Fruit fly (Drosophila melanogaster) whole organism, embryonic: ENCODE data around the gene Adat1.
A peak's percentile ranks its signal among the peaks of the same experiment; 100 is the strongest.

Source experiments
- B-H2 ChIP-seq: fragments of 200-800 bp; sonication (Bioruptor generic); optimal IDR thresholded peaks from 2 replicates; lab custom pipeline; 2018; ENCODE audit warnings: missing biosample characterization, mild to moderate bottlenecking, missing genetic modification characterization
- BtbVII ChIP-seq: fragments of 200-800 bp; sonication (Bioruptor generic); optimal IDR thresholded peaks from 3 replicates; lab custom pipeline; 2017; ENCODE audit warnings: missing biosample characterization, mild to moderate bottlenecking, missing genetic modification characterization
- CG10959 ChIP-seq: fragments of 200-800 bp; sonication (Bioruptor generic); IDR thresholded peaks from 2 replicates; pipeline ENCODE4 v1.3.6; 2022; ENCODE audit warnings: missing biosample characterization, missing genetic modification characterization
- CG12391 ChIP-seq: fragments of 200-800 bp; sonication (Bioruptor generic); optimal IDR thresholded peaks from 3 replicates; lab custom pipeline; 2018; ENCODE audit warnings: missing biosample characterization, mild to moderate bottlenecking, missing genetic modification characterization, moderate library complexity
- CG18599 ChIP-seq: fragments of 200-800 bp; sonication (Bioruptor generic); optimal IDR thresholded peaks from 3 replicates; lab custom pipeline; 2017; ENCODE audit warnings: missing biosample characterization, missing genetic modification characterization, mild to moderate bottlenecking, moderate library complexity, missing genetic modification reagents
- CG2120 ChIP-seq: fragments of 200-800 bp; sonication (Bioruptor generic); optimal IDR thresholded peaks from 3 replicates; lab custom pipeline; 2016; ENCODE audit warnings: missing biosample characterization, missing genetic modification characterization
- CG2678 ChIP-seq: fragments of 200-800 bp; sonication (Bioruptor generic); optimal IDR thresholded peaks from 3 replicates; lab custom pipeline; 2019; ENCODE audit warnings: missing biosample characterization, mild to moderate bottlenecking, missing genetic modification characterization, moderate library complexity
- CG32767 ChIP-seq: fragments of 200-800 bp; sonication (Bioruptor generic); IDR thresholded peaks from 2 replicates; pipeline ENCODE4 v1.3.6; 2022; ENCODE audit warnings: missing biosample characterization, missing genetic modification characterization
- CG3281 ChIP-seq: fragments of 200-800 bp; sonication (Bioruptor generic); optimal IDR thresholded peaks from 3 replicates; lab custom pipeline; 2017; ENCODE audit warnings: missing biosample characterization, mild to moderate bottlenecking, missing genetic modification characterization
- CG4328 ChIP-seq: fragments of 200-800 bp; sonication (Bioruptor generic); optimal IDR thresholded peaks from 3 replicates; lab custom pipeline; 2017; ENCODE audit warnings: missing biosample characterization, missing genetic modification reagents, missing genetic modification characterization
- CG6175 ChIP-seq: fragments of 200-800 bp; sonication (Bioruptor generic); IDR thresholded peaks from 3 replicates; pipeline ENCODE4 v1.3.6; 2022; ENCODE audit warnings: missing biosample characterization, missing genetic modification characterization
- CG7839 ChIP-seq: fragments of 200-800 bp; sonication (Bioruptor generic); optimal IDR thresholded peaks from 3 replicates; lab custom pipeline; 2018; ENCODE audit warnings: missing biosample characterization, mild to moderate bottlenecking, missing genetic modification characterization, moderate library complexity
- CG9817 ChIP-seq: fragments of 200-800 bp; sonication (Bioruptor generic); optimal IDR thresholded peaks from 2 replicates; lab custom pipeline; 2018; ENCODE audit warnings: missing biosample characterization, mild to moderate bottlenecking, missing genetic modification characterization, moderate library complexity
- Fer3 ChIP-seq: fragments of 200-800 bp; sonication (Bioruptor generic); optimal IDR thresholded peaks from 2 replicates; lab custom pipeline; 2018; ENCODE audit warnings: missing biosample characterization, mild to moderate bottlenecking, missing genetic modification characterization, moderate library complexity
- Hey ChIP-seq: fragments of 200-800 bp; sonication (Bioruptor generic); optimal IDR thresholded peaks from 3 replicates; lab custom pipeline; 2018; ENCODE audit warnings: missing biosample characterization, mild to moderate bottlenecking, missing genetic modification characterization
- Hmr ChIP-seq: fragments of 200-800 bp; sonication (Bioruptor generic); optimal IDR thresholded peaks from 3 replicates; lab custom pipeline; 2017; ENCODE audit warnings: mild to moderate bottlenecking, missing biosample characterization, missing genetic modification reagents, missing genetic modification characterization
- Hr51 ChIP-seq, 2 experiments: fragments of 200-800 bp; sonication (Bioruptor generic); optimal IDR thresholded peaks; 2 replicates in 1 of 2; 3 replicates in 1 of 2; lab custom pipeline; 2016 to 2018; ENCODE audit warnings: missing biosample characterization in 2 of 2, missing genetic modification characterization in 2 of 2, mild to moderate bottlenecking in 1 of 2, moderate library complexity in 1 of 2
- Meics ChIP-seq: fragments of 200-800 bp; sonication (Bioruptor generic); optimal IDR thresholded peaks from 2 replicates; lab custom pipeline; 2017; ENCODE audit warnings: missing biosample characterization, mild to moderate bottlenecking, missing genetic modification characterization
- PHDP ChIP-seq: fragments of 200-800 bp; sonication (Bioruptor generic); optimal IDR thresholded peaks from 3 replicates; lab custom pipeline; 2018; ENCODE audit warnings: missing biosample characterization, mild to moderate bottlenecking, missing genetic modification characterization, moderate library complexity
- Ptx1 ChIP-seq: fragments of 200-800 bp; sonication (Bioruptor generic); IDR thresholded peaks from 2 replicates; pipeline ENCODE4 v1.3.6; 2022; ENCODE audit warnings: missing biosample characterization, missing genetic modification characterization
- Xrp1 ChIP-seq: fragments of 200-800 bp; sonication (Bioruptor generic); IDR thresholded peaks from 2 replicates; pipeline ENCODE4 v1.3.6; 2022; ENCODE audit warnings: missing biosample characterization, missing genetic modification characterization
- ab ChIP-seq: fragments of 200-800 bp; sonication (Bioruptor generic); optimal IDR thresholded peaks from 2 replicates; lab custom pipeline; 2016; ENCODE audit warnings: missing biosample characterization, missing genetic modification characterization
- ase ChIP-seq: fragments of 200-800 bp; sonication (Bioruptor generic); IDR thresholded peaks from 3 replicates; pipeline ENCODE4 v1.3.6; 2022; ENCODE audit warnings: missing biosample characterization, missing genetic modification characterization
- cwo ChIP-seq: fragments of 200-800 bp; sonication (Bioruptor generic); optimal IDR thresholded peaks from 3 replicates; lab custom pipeline; 2017; ENCODE audit warnings: missing biosample characterization, missing genetic modification characterization, mild to moderate bottlenecking, moderate library complexity, missing genetic modification reagents
- exex ChIP-seq: fragments of 200-800 bp; sonication (Bioruptor generic); optimal IDR thresholded peaks from 4 replicates; lab custom pipeline; 2018; ENCODE audit warnings: missing biosample characterization, mild to moderate bottlenecking, missing genetic modification characterization, moderate library complexity
- gce ChIP-seq: fragments of 200-800 bp; sonication (Bioruptor generic); IDR thresholded peaks from 3 replicates; pipeline ENCODE4 v1.3.6; 2022; ENCODE audit warnings: missing biosample characterization, missing genetic modification characterization
- gem ChIP-seq: fragments of 200-800 bp; sonication (Bioruptor generic); optimal IDR thresholded peaks from 2 replicates; lab custom pipeline; 2019; ENCODE audit warnings: missing biosample characterization, mild to moderate bottlenecking, missing genetic modification characterization, moderate library complexity
- grau ChIP-seq: fragments of 200-800 bp; optimal IDR thresholded peaks from 3 replicates; lab custom pipeline; 2019; ENCODE audit warnings: missing biosample characterization, mild to moderate bottlenecking, missing genetic modification characterization, moderate library complexity
- lab ChIP-seq: fragments of 200-800 bp; sonication (Bioruptor generic); optimal IDR thresholded peaks from 3 replicates; lab custom pipeline; 2017; ENCODE audit warnings: missing biosample characterization, missing genetic modification characterization, mild to moderate bottlenecking, moderate library complexity, missing genetic modification reagents
- mirr ChIP-seq: fragments of 200-800 bp; sonication (Bioruptor generic); optimal IDR thresholded peaks from 3 replicates; lab custom pipeline; 2018; ENCODE audit warnings: missing biosample characterization, mild to moderate bottlenecking, missing genetic modification characterization
- pho ChIP-seq: fragments of 200-800 bp; sonication (Bioruptor generic); optimal IDR thresholded peaks from 2 replicates; lab custom pipeline; 2016; ENCODE audit warnings: missing biosample characterization, missing genetic modification characterization
- salm ChIP-seq: fragments of 200-800 bp; sonication (Bioruptor generic); optimal IDR thresholded peaks from 2 replicates; lab custom pipeline; 2018; ENCODE audit warnings: missing biosample characterization, mild to moderate bottlenecking, missing genetic modification characterization
- sug ChIP-seq: fragments of 200-800 bp; optimal IDR thresholded peaks from 2 replicates; lab custom pipeline; 2019; ENCODE audit warnings: missing biosample characterization, mild to moderate bottlenecking, missing genetic modification characterization, moderate library complexity
- tin ChIP-seq: fragments of 200-800 bp; sonication (Bioruptor generic); optimal IDR thresholded peaks from 3 replicates; lab custom pipeline; 2016; ENCODE audit warnings: missing biosample characterization, missing genetic modification characterization
- unpg ChIP-seq: fragments of 200-800 bp; sonication (Bioruptor generic); optimal IDR thresholded peaks from 3 replicates; lab custom pipeline; 2018; ENCODE audit warnings: missing biosample characterization, mild to moderate bottlenecking, missing genetic modification characterization, moderate library complexity
- usp ChIP-seq: fragments of >200 bp; optimal IDR thresholded peaks from 2 replicates; lab custom pipeline; 2017; ENCODE audit warnings: missing biosample characterization, missing genetic modification characterization
- wdn ChIP-seq: fragments of 200-800 bp; sonication (Bioruptor generic); IDR thresholded peaks from 2 replicates; pipeline ENCODE4 v1.3.6; 2022; ENCODE audit warnings: missing biosample characterization, missing genetic modification characterization

Gene Adat1

DNA sequence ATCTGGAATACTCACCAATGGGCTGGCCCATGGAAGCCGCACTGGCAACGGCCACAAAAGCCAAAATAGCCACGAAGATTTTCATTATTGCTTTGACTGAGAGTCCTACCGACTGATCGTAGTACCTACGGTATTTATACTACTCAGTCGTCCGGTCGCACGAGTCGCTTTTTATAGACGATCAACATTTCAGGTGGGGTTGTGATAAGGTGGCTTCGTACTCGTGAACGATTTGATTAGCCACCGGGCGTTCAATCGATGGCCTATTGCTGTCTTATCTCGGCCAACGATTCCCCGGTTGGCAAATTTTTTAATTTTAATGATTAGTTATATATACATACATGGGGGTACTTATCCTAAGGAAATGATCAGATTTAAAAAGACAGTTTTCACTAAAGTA lies 33.9 kb upstream of the Adat1 start, which contains the start of gene CG8997 (continued):
- peak; percentile 7 for TF ChIP-seq mirr (GFP tag; lab: Kevin White, UChicago)
- TF ChIP-seq CG10959 (GFP tag; lab: Robert Waterston, UW), result no peak
- no peak for TF ChIP-seq gce (GFP tag; lab: Robert Waterston, UW)
- no peak for TF ChIP-seq wdn
- no peak for TF ChIP-seq usp
- TF ChIP-seq ase (GFP tag; lab: Robert Waterston, UW), result 0 out of 3 replicates have a peak, but pooled peaks have one; percentile 19
- TF ChIP-seq, all 482 proteins: peak for 12

dm6 chr2L:13843692-13844284 lies 32.5 kb upstream of the Adat1 start, which contains the start of gene CG33306:
Gene CG33306 (minus strand): TSS chr2L:13843742.
- TF ChIP-seq ab (GFP tag; lab: Kevin White, UChicago) (no peak), CG2678 (peak; percentile 51), Hey (tag; lab: Kevin White, UChicago) (no peak), CG7839 (tag; lab: Kevin White, UChicago) (peak; percentile 23), Meics (GFP tag; lab: Kevin White, UChicago) (peak; percentile 14), Xrp1 (GFP tag; lab: Robert Waterston, UW) (no peak), CG18599 (peak; percentile 37), Ptx1 (GFP tag; lab: Robert Waterston, UW) (no peak), CG3281 (GFP tag; lab: Kevin White, UChicago) (peak; percentile 31), grau (tag; lab: Kevin White, UChicago) (peak; percentile 42), PHDP (tag; lab: Kevin White, UChicago) (peak; percentile 7), CG2120 (peak; percentile 25), CG4328 (no peak), lab (peak; percentile 22), tin (GFP tag; lab: Kevin White, UChicago) (no peak), gem (tag; lab: Kevin White, UChicago) (peak; percentile 54), CG32767 (GFP tag; lab: Robert Waterston, UW) (no peak), unpg (peak; percentile 10), CG9817 (tag; lab: Kevin White, UChicago) (no peak), pho (GFP tag; lab: Kevin White, UChicago) (no peak), Hr51 (GFP tag; optimal IDR thresholded peaks at IDR 0.05; lab: Kevin White, UChicago) (peak in 1 of 2 experiments; percentile 1), exex (peak; percentile 96), Hmr (peak; percentile 20), CG12391 (tag; lab: Kevin White, UChicago) (peak; percentile 24), Fer3 (peak; percentile 21), cwo (GFP tag; lab: Kevin White, UChicago) (peak; percentile 3)

- TF ChIP-seq exex, result peak; percentile 86
- peak; percentile 75 for TF ChIP-seq sug
- no peak for TF ChIP-seq B-H2 (GFP tag; lab: Kevin White, UChicago)
- no peak for TF ChIP-seq salm (tag; lab: Kevin White, UChicago)
- peak; percentile 45 for TF ChIP-seq cwo (GFP tag; lab: Kevin White, UChicago)
- no peak for TF ChIP-seq CG6175
- no peak for TF ChIP-seq BtbVII (GFP tag; lab: Kevin White, UChicago)
- TF ChIP-seq, all 482 proteins: peak for 3
Measured at dm6 chr2L:13842572-13842971, 31.3 kb upstream of the Adat1 start.
